Worm (Caenorhabditis elegans) whole organism, L2 larva: ENCODE results near the gene let-23.
A peak's percentile ranks its signal among the peaks of the same experiment; 100 is the strongest.

ENCODE experiments used
- C34F6.9 ChIP-seq: fragments of 150-350 bp; optimal IDR thresholded peaks from 2 replicates; lab custom pipeline; 2014; ENCODE audit warnings: missing biosample characterization, missing genetic modification characterization
- F13H6.1 ChIP-seq: sonication (generic microtip); optimal IDR thresholded peaks from 2 replicates; lab custom pipeline; 2016; ENCODE audit warnings: missing genetic modification characterization, missing compliant biosample characterization
- R02D3.7 ChIP-seq: fragments of 150-350 bp; optimal IDR thresholded peaks from 2 replicates; lab custom pipeline; 2014; ENCODE audit warnings: missing biosample characterization, missing genetic modification characterization
- Y55F3AM.14 ChIP-seq: fragments of 200-800 bp; sonication (Bioruptor generic); optimal IDR thresholded peaks from 2 replicates; lab custom pipeline; 2018; ENCODE audit warnings: mild to moderate bottlenecking, missing genetic modification characterization, missing compliant biosample characterization
- ZK546.5 ChIP-seq: sonication (generic microtip); optimal IDR thresholded peaks from 2 replicates; lab custom pipeline; 2017; ENCODE audit warnings: missing biosample characterization, missing genetic modification characterization
- alr-1 ChIP-seq: fragments of 150-350 bp; optimal IDR thresholded peaks from 2 replicates; lab custom pipeline; 2014; ENCODE audit warnings: missing biosample characterization, missing genetic modification characterization
- aly-2 ChIP-seq: fragments of 150-350 bp; optimal IDR thresholded peaks from 2 replicates; lab custom pipeline; 2014; ENCODE audit warnings: missing biosample characterization, missing genetic modification characterization
- ama-1 ChIP-seq: fragments of 150-350 bp; optimal IDR thresholded peaks from 2 replicates; lab custom pipeline; 2018; ENCODE audit warnings: inconsistent platforms
- blmp-1 ChIP-seq: sonication (generic microtip); optimal IDR thresholded peaks from 2 replicates; lab custom pipeline; 2017; ENCODE audit warnings: missing genetic modification characterization, mild to moderate bottlenecking, missing compliant biosample characterization, antibody characterized with exemption, moderate library complexity; ENCODE audit not compliant: insufficient read depth
- ceh-16 ChIP-seq: fragments of 150-350 bp; optimal IDR thresholded peaks from 2 replicates; lab custom pipeline; 2014; ENCODE audit warnings: missing biosample characterization, missing genetic modification characterization
- ceh-82 ChIP-seq: fragments of 150-350 bp; optimal IDR thresholded peaks from 2 replicates; lab custom pipeline; 2014; ENCODE audit warnings: missing biosample characterization, missing genetic modification characterization
- crh-2 ChIP-seq: sonication (generic microtip); optimal IDR thresholded peaks from 2 replicates; lab custom pipeline; 2017; ENCODE audit warnings: missing biosample characterization, missing genetic modification characterization
- dmd-4 ChIP-seq: sonication (generic microtip); optimal IDR thresholded peaks from 2 replicates; lab custom pipeline; 2017; ENCODE audit warnings: missing biosample characterization, missing genetic modification characterization
- egl-27 ChIP-seq: sonication (generic microtip); optimal IDR thresholded peaks from 3 replicates; lab custom pipeline; 2017; ENCODE audit warnings: missing biosample characterization, missing genetic modification reagents, missing genetic modification characterization
- elt-1 ChIP-seq: fragments of 150-350 bp; optimal IDR thresholded peaks from 2 replicates; lab custom pipeline; 2014; ENCODE audit warnings: missing biosample characterization, missing genetic modification characterization
- elt-3 ChIP-seq: sonication (generic microtip); optimal IDR thresholded peaks from 2 replicates; lab custom pipeline; 2017; ENCODE audit warnings: missing biosample characterization, missing genetic modification characterization
- fos-1 ChIP-seq: fragments of 150-350 bp; optimal IDR thresholded peaks from 2 replicates; lab custom pipeline; 2014; ENCODE audit warnings: missing biosample characterization, missing genetic modification characterization
- gmeb-1 ChIP-seq: fragments of 150-350 bp; optimal IDR thresholded peaks from 2 replicates; lab custom pipeline; 2014; ENCODE audit warnings: missing biosample characterization, missing genetic modification characterization
- lin-11 ChIP-seq: fragments of 150-350 bp; sonication (generic microtip); optimal IDR thresholded peaks from 2 replicates; lab custom pipeline; 2014; ENCODE audit warnings: missing biosample characterization, missing genetic modification characterization, inconsistent platforms, mixed read lengths
- lin-39 ChIP-seq: fragments of 150-350 bp; optimal IDR thresholded peaks from 2 replicates; lab custom pipeline; 2014; ENCODE audit warnings: missing biosample characterization, missing genetic modification reagents, missing genetic modification characterization
- lsy-2 ChIP-seq, 2 experiments: fragments of 150-350 bp in 1 of 2; sonication (generic microtip) in 1 of 2; optimal IDR thresholded peaks; 2 replicates each; lab custom pipeline; 2014 to 2017; ENCODE audit warnings: missing biosample characterization in 2 of 2, missing genetic modification characterization in 2 of 2
- mab-5 ChIP-seq: fragments of 150-350 bp; optimal IDR thresholded peaks from 2 replicates; lab custom pipeline; 2014; ENCODE audit warnings: missing biosample characterization, missing genetic modification characterization
- mbf-1 ChIP-seq: sonication (generic microtip); optimal IDR thresholded peaks from 2 replicates; lab custom pipeline; 2017; ENCODE audit warnings: missing biosample characterization, missing genetic modification characterization
- mdl-1 ChIP-seq, 2 experiments: fragments of 150-350 bp in 1 of 2; sonication (generic microtip) in 1 of 2; optimal IDR thresholded peaks; 2 replicates each; lab custom pipeline; 2017; ENCODE audit warnings: missing biosample characterization in 2 of 2, missing genetic modification characterization in 2 of 2
- nhr-10 ChIP-seq: sonication (generic microtip); optimal IDR thresholded peaks from 2 replicates; lab custom pipeline; 2017; ENCODE audit warnings: missing biosample characterization, missing genetic modification characterization
- nhr-11 ChIP-seq: fragments of 150-350 bp; optimal IDR thresholded peaks from 2 replicates; lab custom pipeline; 2014; ENCODE audit warnings: missing biosample characterization, missing genetic modification characterization
- nhr-12 ChIP-seq: fragments of 150-350 bp; optimal IDR thresholded peaks from 2 replicates; lab custom pipeline; 2014; ENCODE audit warnings: missing biosample characterization, missing genetic modification characterization
- nhr-129 ChIP-seq: fragments of 150-350 bp; optimal IDR thresholded peaks from 2 replicates; lab custom pipeline; 2014; ENCODE audit warnings: missing biosample characterization, missing genetic modification characterization
- nhr-21 ChIP-seq: fragments of 150-350 bp; optimal IDR thresholded peaks from 2 replicates; lab custom pipeline; 2014; ENCODE audit warnings: missing biosample characterization, missing genetic modification characterization
- nhr-237 ChIP-seq: fragments of 150-350 bp; optimal IDR thresholded peaks from 2 replicates; lab custom pipeline; 2014; ENCODE audit warnings: missing biosample characterization, missing genetic modification characterization
- nhr-25 ChIP-seq: fragments of 150-350 bp; sonication (generic microtip); optimal IDR thresholded peaks from 3 replicates; lab custom pipeline; 2014; ENCODE audit warnings: missing biosample characterization, missing genetic modification characterization
- nhr-6 ChIP-seq: fragments of 150-350 bp; optimal IDR thresholded peaks from 2 replicates; lab custom pipeline; 2014; ENCODE audit warnings: missing biosample characterization, missing genetic modification characterization
- nhr-77 ChIP-seq: fragments of 150-350 bp; optimal IDR thresholded peaks from 2 replicates; lab custom pipeline; 2014; ENCODE audit warnings: missing biosample characterization, missing genetic modification characterization
- peb-1 ChIP-seq: fragments of 150-350 bp; optimal IDR thresholded peaks from 2 replicates; lab custom pipeline; 2014; ENCODE audit warnings: missing biosample characterization, missing genetic modification characterization
- sem-4 ChIP-seq: fragments of 150-350 bp; optimal IDR thresholded peaks from 2 replicates; lab custom pipeline; 2014; ENCODE audit warnings: missing biosample characterization, missing genetic modification reagents, missing genetic modification characterization
- skn-1 ChIP-seq: sonication (generic microtip); optimal IDR thresholded peaks from 2 replicates; lab custom pipeline; 2017; ENCODE audit warnings: missing biosample characterization, missing genetic modification characterization
- sma-9 ChIP-seq, 2 experiments: fragments of 150-350 bp in 1 of 2; sonication (generic microtip) in 1 of 2; optimal IDR thresholded peaks; 2 replicates each; lab custom pipeline; 2014 to 2016; ENCODE audit warnings: missing genetic modification characterization in 2 of 2, mild to moderate bottlenecking in 1 of 2, missing biosample characterization in 1 of 2, missing compliant biosample characterization in 1 of 2, missing genetic modification reagents in 1 of 2, moderate library complexity in 1 of 2
- snpc-4 ChIP-seq: fragments of 150-350 bp; optimal IDR thresholded peaks from 2 replicates; lab custom pipeline; 2014; ENCODE audit warnings: missing biosample characterization, missing genetic modification characterization
- unc-39 ChIP-seq: fragments of 150-350 bp; optimal IDR thresholded peaks from 2 replicates; lab custom pipeline; 2014; ENCODE audit warnings: missing biosample characterization, missing genetic modification characterization
- unc-55 ChIP-seq: fragments of 150-350 bp; sonication (generic microtip); optimal IDR thresholded peaks from 3 replicates; lab custom pipeline; 2014; ENCODE audit warnings: missing biosample characterization, missing genetic modification reagents, missing genetic modification characterization
- unc-62 ChIP-seq: fragments of 150-350 bp; optimal IDR thresholded peaks from 2 replicates; lab custom pipeline; 2014; ENCODE audit warnings: missing biosample characterization, missing genetic modification reagents, missing genetic modification characterization
- zag-1 ChIP-seq: fragments of 150-350 bp; optimal IDR thresholded peaks from 2 replicates; lab custom pipeline; 2014; ENCODE audit warnings: missing biosample characterization, missing genetic modification characterization

let-23 gene

ce11 chrII:9176523-9176922, 20.8 kb upstream of the let-23 start:
- TF ChIP-seq nhr-21 (tag; lab: Kevin White, UChicago) = no peak
- TF ChIP-seq mdl-1 (tag; optimal IDR thresholded peaks at IDR 0.05; lab: Kevin White, UChicago) = no peak
- no peak for TF ChIP-seq nhr-10
- TF ChIP-seq blmp-1 (tag; lab: Kevin White, UChicago) = no peak
- TF ChIP-seq sem-4 (tag; lab: Kevin White, UChicago) = no peak
- no peak for TF ChIP-seq peb-1 (tag; lab: Kevin White, UChicago)
- TF ChIP-seq gmeb-1 (tag; lab: Kevin White, UChicago) = no peak
- TF ChIP-seq R02D3.7 (tag; lab: Kevin White, UChicago) = no peak
- TF ChIP-seq lin-11 (tag; lab: Kevin White, UChicago) = no peak
- TF ChIP-seq Y55F3AM.14 (GFP tag; lab: Kevin White, UChicago) = no peak
- TF ChIP-seq ama-1 = no peak
- no peak for TF ChIP-seq mab-5 (tag; lab: Kevin White, UChicago)
- no peak for TF ChIP-seq unc-39 (tag; lab: Kevin White, UChicago)
- no peak for TF ChIP-seq alr-1 (tag; lab: Kevin White, UChicago)
- TF ChIP-seq ceh-82 (tag; lab: Kevin White, UChicago) = no peak
- TF ChIP-seq fos-1 (tag; lab: Kevin White, UChicago) = no peak
- no peak for TF ChIP-seq aly-2 (tag; lab: Kevin White, UChicago)
- TF ChIP-seq ceh-16 (tag; lab: Kevin White, UChicago) = no peak
- no peak for TF ChIP-seq nhr-6 (tag; lab: Kevin White, UChicago)
- no peak for TF ChIP-seq nhr-129 (tag; lab: Kevin White, UChicago)
- TF ChIP-seq, all 48 proteins: peak for 0

DNA sequence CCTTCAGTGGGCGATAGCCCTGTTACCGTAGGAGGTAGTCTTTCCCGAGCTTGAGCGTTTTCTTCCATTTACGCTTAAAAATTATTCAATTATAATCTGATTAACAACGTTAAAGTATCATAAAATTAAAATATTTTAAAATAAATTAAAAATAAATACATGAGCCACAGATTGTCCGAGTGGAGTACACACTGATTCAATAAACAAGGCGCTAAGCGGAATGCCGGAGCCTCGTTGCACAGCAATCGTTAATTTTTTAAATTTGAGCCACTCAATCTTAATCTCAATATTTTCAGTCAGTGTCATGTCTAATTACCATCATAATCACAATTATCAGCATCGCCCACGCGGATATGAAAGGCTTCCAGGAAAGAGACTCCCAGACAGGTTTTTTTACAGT, 20.2 kb upstream of the let-23 start, which contains the start of the genes sec-5 and pir-1:
sec-5 (minus strand) TSS at position 73 of the 400 bp plus-strand sequence.
pir-1 (plus strand) TSS at position 221 of the 400 bp plus-strand sequence.
- TF ChIP-seq fos-1 (tag; lab: Kevin White, UChicago) (peak; percentile 33), nhr-25 (peak; percentile 35), unc-55 (GFP tag; lab: Kevin White, UChicago) (peak; percentile 72), nhr-21 (tag; lab: Kevin White, UChicago) (no peak), lsy-2 (tag; optimal IDR thresholded peaks at IDR 0.05; lab: Kevin White, UChicago) (peak; percentile 18 to 71), gmeb-1 (tag; lab: Kevin White, UChicago) (peak; percentile 41), C34F6.9 (tag; lab: Kevin White, UChicago) (peak; percentile 53), mab-5 (tag; lab: Kevin White, UChicago) (no peak), sma-9 (GFP tag; optimal IDR thresholded peaks at IDR 0.05; lab: Kevin White, UChicago) (peak; percentile 5), sma-9 (tag; optimal IDR thresholded peaks at IDR 0.05; lab: Kevin White, UChicago) (no peak), nhr-237 (no peak), zag-1 (no peak), snpc-4 (no peak)

DNA sequence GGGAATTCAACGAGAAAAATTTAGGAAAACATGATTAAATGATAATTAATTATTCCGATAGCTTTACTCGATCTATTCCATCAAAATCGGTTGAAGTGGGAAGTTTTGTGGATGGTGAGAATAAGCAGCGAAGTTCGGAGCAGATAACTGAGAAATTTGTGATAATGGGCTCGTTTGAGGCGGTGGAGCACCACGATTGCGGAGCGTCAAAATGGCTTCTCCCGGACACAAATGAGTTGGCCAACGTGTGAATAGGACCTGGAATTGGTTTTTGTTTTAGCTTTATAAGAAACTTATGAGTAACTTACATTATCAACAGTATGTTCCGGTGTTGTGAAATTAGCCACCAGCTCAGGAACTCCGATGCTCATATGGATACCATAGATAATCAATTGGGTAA, 18.5 kb upstream of the let-23 start:
- TF ChIP-seq mbf-1 (tag; lab: Kevin White, UChicago) (no peak), unc-39 (tag; lab: Kevin White, UChicago) (no peak), dmd-4 (tag; lab: Kevin White, UChicago) (no peak), elt-3 (tag; lab: Kevin White, UChicago) (no peak), nhr-12 (tag; lab: Kevin White, UChicago) (no peak), blmp-1 (tag; lab: Kevin White, UChicago) (no peak), elt-1 (no peak), fos-1 (tag; lab: Kevin White, UChicago) (no peak), lsy-2 (tag; optimal IDR thresholded peaks at IDR 0.05; lab: Kevin White, UChicago) (no peak), skn-1 (tag; lab: Kevin White, UChicago) (no peak), alr-1 (tag; lab: Kevin White, UChicago) (no peak)

DNA sequence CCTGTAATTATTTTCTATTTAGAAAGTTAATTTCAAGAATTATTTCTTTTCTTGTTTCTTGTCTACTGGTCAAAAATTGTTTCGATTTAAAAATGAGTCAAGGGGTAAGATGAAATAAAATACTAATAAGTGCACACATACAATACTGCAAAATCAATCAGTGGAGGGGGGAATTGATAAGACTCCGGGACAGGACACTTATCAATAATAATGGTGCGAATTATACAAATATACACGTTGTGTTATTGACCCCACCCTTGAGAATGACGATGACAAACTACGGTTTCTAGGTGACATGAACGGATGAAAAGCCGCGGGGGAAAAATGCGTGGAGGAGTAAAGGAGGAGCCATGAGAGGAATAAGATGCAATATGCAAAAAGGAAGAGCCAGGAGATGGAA, 16.2 kb upstream of the let-23 start:
- peak; percentile 92 for TF ChIP-seq fos-1 (tag; lab: Kevin White, UChicago)
- TF ChIP-seq nhr-77 (tag; lab: Kevin White, UChicago) = no peak

- no peak for TF ChIP-seq F13H6.1 (tag; lab: Kevin White, UChicago)
- TF ChIP-seq elt-3 (tag; lab: Kevin White, UChicago) = no peak
- TF ChIP-seq C34F6.9 (tag; lab: Kevin White, UChicago) = no peak
- no peak for TF ChIP-seq ZK546.5 (tag; lab: Kevin White, UChicago)
- no peak for TF ChIP-seq unc-62
- no peak for TF ChIP-seq mdl-1 (tag; optimal IDR thresholded peaks at IDR 0.05; lab: Kevin White, UChicago)
- no peak for TF ChIP-seq nhr-25
- TF ChIP-seq nhr-237 = no peak
- no peak for TF ChIP-seq crh-2 (tag; lab: Kevin White, UChicago)
- TF ChIP-seq nhr-11 (tag; lab: Kevin White, UChicago) = no peak
- TF ChIP-seq nhr-10 = no peak
- TF ChIP-seq egl-27 = no peak
- no peak for TF ChIP-seq R02D3.7 (tag; lab: Kevin White, UChicago)
- no peak for TF ChIP-seq nhr-129 (tag; lab: Kevin White, UChicago)
- TF ChIP-seq sem-4 (tag; lab: Kevin White, UChicago) = no peak
- TF ChIP-seq unc-55 (GFP tag; lab: Kevin White, UChicago) = no peak
- no peak for TF ChIP-seq sma-9 (GFP tag; optimal IDR thresholded peaks at IDR 0.05; lab: Kevin White, UChicago)
- TF ChIP-seq sma-9 (tag; optimal IDR thresholded peaks at IDR 0.05; lab: Kevin White, UChicago) = no peak
- TF ChIP-seq ceh-16 (tag; lab: Kevin White, UChicago) = no peak
- TF ChIP-seq nhr-77 (tag; lab: Kevin White, UChicago) = no peak
- no peak for TF ChIP-seq lin-39 (tag; lab: Kevin White, UChicago)
Observed at ce11 chrII:9185915-9186314, 11.4 kb upstream of the let-23 start.
